Worm (Caenorhabditis elegans) whole organism, L2 larva: ENCODE measurements around the gene clc-4.

Source experiments
- C34F6.9 ChIP-seq: fragments of 150-350 bp; optimal IDR thresholded peaks from 2 replicates; lab custom pipeline; 2014; ENCODE audit warnings: missing biosample characterization, missing genetic modification characterization
- F13H6.1 ChIP-seq: sonication (generic microtip); optimal IDR thresholded peaks from 2 replicates; lab custom pipeline; 2016; ENCODE audit warnings: missing genetic modification characterization, missing compliant biosample characterization
- R02D3.7 ChIP-seq: fragments of 150-350 bp; optimal IDR thresholded peaks from 2 replicates; lab custom pipeline; 2014; ENCODE audit warnings: missing biosample characterization, missing genetic modification characterization
- Y55F3AM.14 ChIP-seq: fragments of 200-800 bp; sonication (Bioruptor generic); optimal IDR thresholded peaks from 2 replicates; lab custom pipeline; 2018; ENCODE audit warnings: mild to moderate bottlenecking, missing genetic modification characterization, missing compliant biosample characterization
- ZK546.5 ChIP-seq: sonication (generic microtip); optimal IDR thresholded peaks from 2 replicates; lab custom pipeline; 2017; ENCODE audit warnings: missing biosample characterization, missing genetic modification characterization
- alr-1 ChIP-seq: fragments of 150-350 bp; optimal IDR thresholded peaks from 2 replicates; lab custom pipeline; 2014; ENCODE audit warnings: missing biosample characterization, missing genetic modification characterization
- aly-2 ChIP-seq: fragments of 150-350 bp; optimal IDR thresholded peaks from 2 replicates; lab custom pipeline; 2014; ENCODE audit warnings: missing biosample characterization, missing genetic modification characterization
- ama-1 ChIP-seq: fragments of 150-350 bp; optimal IDR thresholded peaks from 2 replicates; lab custom pipeline; 2018; ENCODE audit warnings: inconsistent platforms
- blmp-1 ChIP-seq: sonication (generic microtip); optimal IDR thresholded peaks from 2 replicates; lab custom pipeline; 2017; ENCODE audit warnings: missing genetic modification characterization, mild to moderate bottlenecking, missing compliant biosample characterization, antibody characterized with exemption, moderate library complexity; ENCODE audit not compliant: insufficient read depth
- ceh-16 ChIP-seq: fragments of 150-350 bp; optimal IDR thresholded peaks from 2 replicates; lab custom pipeline; 2014; ENCODE audit warnings: missing biosample characterization, missing genetic modification characterization
- ceh-82 ChIP-seq: fragments of 150-350 bp; optimal IDR thresholded peaks from 2 replicates; lab custom pipeline; 2014; ENCODE audit warnings: missing biosample characterization, missing genetic modification characterization
- crh-2 ChIP-seq: sonication (generic microtip); optimal IDR thresholded peaks from 2 replicates; lab custom pipeline; 2017; ENCODE audit warnings: missing biosample characterization, missing genetic modification characterization
- dmd-4 ChIP-seq: sonication (generic microtip); optimal IDR thresholded peaks from 2 replicates; lab custom pipeline; 2017; ENCODE audit warnings: missing biosample characterization, missing genetic modification characterization
- egl-27 ChIP-seq: sonication (generic microtip); optimal IDR thresholded peaks from 3 replicates; lab custom pipeline; 2017; ENCODE audit warnings: missing biosample characterization, missing genetic modification reagents, missing genetic modification characterization
- elt-1 ChIP-seq: fragments of 150-350 bp; optimal IDR thresholded peaks from 2 replicates; lab custom pipeline; 2014; ENCODE audit warnings: missing biosample characterization, missing genetic modification characterization
- elt-3 ChIP-seq: sonication (generic microtip); optimal IDR thresholded peaks from 2 replicates; lab custom pipeline; 2017; ENCODE audit warnings: missing biosample characterization, missing genetic modification characterization
- fos-1 ChIP-seq: fragments of 150-350 bp; optimal IDR thresholded peaks from 2 replicates; lab custom pipeline; 2014; ENCODE audit warnings: missing biosample characterization, missing genetic modification characterization
- gmeb-1 ChIP-seq: fragments of 150-350 bp; optimal IDR thresholded peaks from 2 replicates; lab custom pipeline; 2014; ENCODE audit warnings: missing biosample characterization, missing genetic modification characterization
- lin-11 ChIP-seq: fragments of 150-350 bp; sonication (generic microtip); optimal IDR thresholded peaks from 2 replicates; lab custom pipeline; 2014; ENCODE audit warnings: missing biosample characterization, missing genetic modification characterization, inconsistent platforms, mixed read lengths
- lin-13 ChIP-seq: fragments of 150-350 bp; optimal IDR thresholded peaks from 2 replicates; lab custom pipeline; 2014; ENCODE audit warnings: missing biosample characterization, missing genetic modification reagents, missing genetic modification characterization
- lin-39 ChIP-seq: fragments of 150-350 bp; optimal IDR thresholded peaks from 2 replicates; lab custom pipeline; 2014; ENCODE audit warnings: missing biosample characterization, missing genetic modification reagents, missing genetic modification characterization
- lsy-2 ChIP-seq, 2 experiments: fragments of 150-350 bp in 1 of 2; sonication (generic microtip) in 1 of 2; optimal IDR thresholded peaks; 2 replicates each; lab custom pipeline; 2014 to 2017; ENCODE audit warnings: missing biosample characterization in 2 of 2, missing genetic modification characterization in 2 of 2
- mab-5 ChIP-seq: fragments of 150-350 bp; optimal IDR thresholded peaks from 2 replicates; lab custom pipeline; 2014; ENCODE audit warnings: missing biosample characterization, missing genetic modification characterization
- mbf-1 ChIP-seq: sonication (generic microtip); optimal IDR thresholded peaks from 2 replicates; lab custom pipeline; 2017; ENCODE audit warnings: missing biosample characterization, missing genetic modification characterization
- mdl-1 ChIP-seq, 2 experiments: fragments of 150-350 bp in 1 of 2; sonication (generic microtip) in 1 of 2; optimal IDR thresholded peaks; 2 replicates each; lab custom pipeline; 2017; ENCODE audit warnings: missing biosample characterization in 2 of 2, missing genetic modification characterization in 2 of 2
- nhr-10 ChIP-seq: sonication (generic microtip); optimal IDR thresholded peaks from 2 replicates; lab custom pipeline; 2017; ENCODE audit warnings: missing biosample characterization, missing genetic modification characterization
- nhr-11 ChIP-seq: fragments of 150-350 bp; optimal IDR thresholded peaks from 2 replicates; lab custom pipeline; 2014; ENCODE audit warnings: missing biosample characterization, missing genetic modification characterization
- nhr-12 ChIP-seq: fragments of 150-350 bp; optimal IDR thresholded peaks from 2 replicates; lab custom pipeline; 2014; ENCODE audit warnings: missing biosample characterization, missing genetic modification characterization
- nhr-129 ChIP-seq: fragments of 150-350 bp; optimal IDR thresholded peaks from 2 replicates; lab custom pipeline; 2014; ENCODE audit warnings: missing biosample characterization, missing genetic modification characterization
- nhr-21 ChIP-seq: fragments of 150-350 bp; optimal IDR thresholded peaks from 2 replicates; lab custom pipeline; 2014; ENCODE audit warnings: missing biosample characterization, missing genetic modification characterization
- nhr-23 ChIP-seq: fragments of 150-350 bp; optimal IDR thresholded peaks from 2 replicates; lab custom pipeline; 2014; ENCODE audit warnings: missing biosample characterization, missing genetic modification reagents, missing genetic modification characterization
- nhr-237 ChIP-seq: fragments of 150-350 bp; optimal IDR thresholded peaks from 2 replicates; lab custom pipeline; 2014; ENCODE audit warnings: missing biosample characterization, missing genetic modification characterization
- nhr-25 ChIP-seq: fragments of 150-350 bp; sonication (generic microtip); optimal IDR thresholded peaks from 3 replicates; lab custom pipeline; 2014; ENCODE audit warnings: missing biosample characterization, missing genetic modification characterization
- nhr-6 ChIP-seq: fragments of 150-350 bp; optimal IDR thresholded peaks from 2 replicates; lab custom pipeline; 2014; ENCODE audit warnings: missing biosample characterization, missing genetic modification characterization
- nhr-77 ChIP-seq: fragments of 150-350 bp; optimal IDR thresholded peaks from 2 replicates; lab custom pipeline; 2014; ENCODE audit warnings: missing biosample characterization, missing genetic modification characterization
- peb-1 ChIP-seq: fragments of 150-350 bp; optimal IDR thresholded peaks from 2 replicates; lab custom pipeline; 2014; ENCODE audit warnings: missing biosample characterization, missing genetic modification characterization
- sem-4 ChIP-seq: fragments of 150-350 bp; optimal IDR thresholded peaks from 2 replicates; lab custom pipeline; 2014; ENCODE audit warnings: missing biosample characterization, missing genetic modification reagents, missing genetic modification characterization
- skn-1 ChIP-seq: sonication (generic microtip); optimal IDR thresholded peaks from 2 replicates; lab custom pipeline; 2017; ENCODE audit warnings: missing biosample characterization, missing genetic modification characterization
- sma-3 ChIP-seq: sonication (generic microtip); optimal IDR thresholded peaks from 2 replicates; lab custom pipeline; 2016; ENCODE audit warnings: missing genetic modification reagents, missing genetic modification characterization, missing compliant biosample characterization
- sma-9 ChIP-seq, 2 experiments: fragments of 150-350 bp in 1 of 2; sonication (generic microtip) in 1 of 2; optimal IDR thresholded peaks; 2 replicates each; lab custom pipeline; 2014 to 2016; ENCODE audit warnings: missing genetic modification characterization in 2 of 2, mild to moderate bottlenecking in 1 of 2, missing biosample characterization in 1 of 2, missing compliant biosample characterization in 1 of 2, missing genetic modification reagents in 1 of 2, moderate library complexity in 1 of 2
- snpc-4 ChIP-seq: fragments of 150-350 bp; optimal IDR thresholded peaks from 2 replicates; lab custom pipeline; 2014; ENCODE audit warnings: missing biosample characterization, missing genetic modification characterization
- unc-39 ChIP-seq: fragments of 150-350 bp; optimal IDR thresholded peaks from 2 replicates; lab custom pipeline; 2014; ENCODE audit warnings: missing biosample characterization, missing genetic modification characterization
- unc-55 ChIP-seq: fragments of 150-350 bp; sonication (generic microtip); optimal IDR thresholded peaks from 3 replicates; lab custom pipeline; 2014; ENCODE audit warnings: missing biosample characterization, missing genetic modification reagents, missing genetic modification characterization
- unc-62 ChIP-seq: fragments of 150-350 bp; optimal IDR thresholded peaks from 2 replicates; lab custom pipeline; 2014; ENCODE audit warnings: missing biosample characterization, missing genetic modification reagents, missing genetic modification characterization
- zag-1 ChIP-seq: fragments of 150-350 bp; optimal IDR thresholded peaks from 2 replicates; lab custom pipeline; 2014; ENCODE audit warnings: missing biosample characterization, missing genetic modification characterization
- ztf-1 ChIP-seq: fragments of 200-800 bp; sonication (Bioruptor generic); conservative IDR thresholded peaks from 2 replicates; pipeline ENCODE4 v1.3.6; 2022; ENCODE audit warnings: missing genetic modification characterization, missing compliant biosample characterization
- ztf-11 ChIP-seq: sonication (generic microtip); optimal IDR thresholded peaks from 2 replicates; lab custom pipeline; 2017; ENCODE audit warnings: missing biosample characterization, missing genetic modification characterization
- ztf-4 ChIP-seq: fragments of 150-350 bp; optimal IDR thresholded peaks from 2 replicates; lab custom pipeline; 2014; ENCODE audit warnings: missing biosample characterization, missing genetic modification characterization

Gene clc-4

ce11 chrX:10772763-10773162 lies 11.0 kb downstream of the clc-4 start (continued):
- no peak for TF ChIP-seq ZK546.5
- no peak for TF ChIP-seq mab-5 (tag; lab: Kevin White, UChicago)
- TF ChIP-seq ztf-11 = no peak
- TF ChIP-seq mdl-1 (tag; optimal IDR thresholded peaks at IDR 0.05; lab: Kevin White, UChicago) = no peak
- TF ChIP-seq ceh-82 (tag; lab: Kevin White, UChicago) = no peak
- TF ChIP-seq crh-2 (tag; lab: Kevin White, UChicago) = peak; percentile 77

- no peak for TF ChIP-seq ztf-1 (GFP tag; lab: Robert Waterston, UW)
- no peak for TF ChIP-seq elt-3 (tag; lab: Kevin White, UChicago)
- TF ChIP-seq R02D3.7 (tag; lab: Kevin White, UChicago) = no peak
- no peak for TF ChIP-seq nhr-77 (tag; lab: Kevin White, UChicago)
- no peak for TF ChIP-seq snpc-4 (tag; lab: Kevin White, UChicago)
- no peak for TF ChIP-seq peb-1
- no peak for TF ChIP-seq nhr-23 (tag; lab: Kevin White, UChicago)
- peak; percentile 85 for TF ChIP-seq sma-3
- peak; percentile 95 for TF ChIP-seq fos-1 (tag; lab: Kevin White, UChicago)
- peak; percentile 68 for TF ChIP-seq nhr-21 (tag; lab: Kevin White, UChicago)
- TF ChIP-seq ztf-11 = no peak
- TF ChIP-seq ama-1 (lab: Kevin White, UChicago) = peak; percentile 50
- no peak for TF ChIP-seq Y55F3AM.14 (GFP tag; lab: Kevin White, UChicago)
- TF ChIP-seq ceh-82 (tag; lab: Kevin White, UChicago) = no peak
- TF ChIP-seq ceh-16 (tag; lab: Kevin White, UChicago) = no peak
- TF ChIP-seq mbf-1 (tag; lab: Kevin White, UChicago) = no peak
- TF ChIP-seq nhr-6 (tag; lab: Kevin White, UChicago) = peak; percentile 47
- TF ChIP-seq blmp-1 (tag; lab: Kevin White, UChicago) = peak; percentile 18
- no peak for TF ChIP-seq skn-1
- TF ChIP-seq lin-39 (tag; lab: Kevin White, UChicago) = peak; percentile 9
- no peak for TF ChIP-seq unc-39
- TF ChIP-seq alr-1 = no peak
- no peak for TF ChIP-seq nhr-237 (tag; lab: Kevin White, UChicago)
- TF ChIP-seq lin-11 = no peak
- TF ChIP-seq aly-2 (tag; lab: Kevin White, UChicago) = no peak
- TF ChIP-seq nhr-10 (tag; lab: Kevin White, UChicago) = no peak
- peak; percentile 52 for TF ChIP-seq C34F6.9 (tag; lab: Kevin White, UChicago)
- TF ChIP-seq lin-13 (GFP tag; lab: Kevin White, UChicago) = peak; percentile 6
- peak in 1 of 2 experiments; percentile 73 for TF ChIP-seq lsy-2 (tag; optimal IDR thresholded peaks at IDR 0.05; lab: Kevin White, UChicago)
- no peak for TF ChIP-seq nhr-12 (tag; lab: Kevin White, UChicago)
- TF ChIP-seq sma-9 (GFP tag; optimal IDR thresholded peaks at IDR 0.05; lab: Kevin White, UChicago) = peak; percentile 100
- no peak for TF ChIP-seq sma-9 (tag; optimal IDR thresholded peaks at IDR 0.05; lab: Kevin White, UChicago)
- no peak for TF ChIP-seq unc-55 (GFP tag; lab: Kevin White, UChicago)
- peak; percentile 70 for TF ChIP-seq gmeb-1 (tag; lab: Kevin White, UChicago)
- peak; percentile 94 for TF ChIP-seq nhr-129
- TF ChIP-seq unc-62 (GFP tag; lab: Kevin White, UChicago) = no peak
- peak; percentile 89 for TF ChIP-seq F13H6.1 (tag; lab: Kevin White, UChicago)
- TF ChIP-seq ZK546.5 = no peak
- TF ChIP-seq elt-1 (tag; lab: Kevin White, UChicago) = no peak
- peak; percentile 80 for TF ChIP-seq ztf-4 (tag; lab: Kevin White, UChicago)
- TF ChIP-seq egl-27 (tag; lab: Kevin White, UChicago) = peak; percentile 61
- TF ChIP-seq mab-5 (tag; lab: Kevin White, UChicago) = no peak
- TF ChIP-seq dmd-4 (tag; lab: Kevin White, UChicago) = no peak
- peak; percentile 84 for TF ChIP-seq crh-2 (tag; lab: Kevin White, UChicago)
- peak; percentile 73 for TF ChIP-seq nhr-25 (tag; lab: Kevin White, UChicago)
- TF ChIP-seq sem-4 (tag; lab: Kevin White, UChicago) = peak; percentile 59
- peak in 1 of 2 experiments; percentile 20 for TF ChIP-seq mdl-1 (tag; optimal IDR thresholded peaks at IDR 0.05; lab: Kevin White, UChicago)
- TF ChIP-seq nhr-11 = no peak
- no peak for TF ChIP-seq zag-1 (tag; lab: Kevin White, UChicago)
Measured at ce11 chrX:10772165-10772584, 11.5 kb downstream of the clc-4 start.
